Fruit fly (Drosophila melanogaster): Measurements from ENCODE around the gene Ald1.
A peak's percentile ranks its signal among the peaks of the same experiment; 100 is the strongest.

Gene Ald1

DNA sequence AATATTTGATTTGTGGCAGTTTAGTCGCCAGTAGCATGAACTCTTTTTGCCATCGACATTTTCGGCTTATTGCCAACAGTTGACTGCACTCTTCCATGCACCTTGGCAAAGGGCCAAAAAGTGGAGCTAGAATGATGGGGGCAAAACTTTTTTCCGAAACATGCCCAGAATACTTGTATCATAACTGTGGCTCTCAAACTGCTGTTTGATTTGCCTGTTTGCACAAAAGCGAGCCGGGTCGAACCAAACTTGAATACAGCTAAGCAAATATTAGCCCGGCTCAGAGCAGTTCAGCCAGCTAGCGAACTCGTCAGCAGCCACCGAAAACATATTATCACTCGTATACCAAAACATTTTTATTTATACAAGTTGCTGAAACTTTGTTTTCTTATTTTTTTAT is 22.4 kb downstream of the Ald1 start (continued):
- no peak for TF ChIP-seq az2 (GFP tag; optimal IDR thresholded peaks at IDR 0.05)
- no peak for TF ChIP-seq C15 (GFP tag; IDR thresholded peaks at IDR 0.05)
- no peak for TF ChIP-seq jing (GFP tag; optimal IDR thresholded peaks at IDR 0.05)
- TF ChIP-seq CG14050 (GFP tag; IDR thresholded peaks at IDR 0.05): no peak
- TF ChIP-seq psq (GFP tag; optimal IDR thresholded peaks at IDR 0.05): no peak
- no peak for TF ChIP-seq lbe (GFP tag; optimal IDR thresholded peaks at IDR 0.05)
- TF ChIP-seq ato (GFP tag; IDR thresholded peaks at IDR 0.05; ENCODE audit: partially characterized antibody): no peak
- peak; percentile 76 for TF ChIP-seq CG12769 (tag; optimal IDR thresholded peaks at IDR 0.05)
- TF ChIP-seq Blimp-1 (GFP tag; optimal IDR thresholded peaks at IDR 0.05): peak; percentile 41
- peak; percentile 29 for TF ChIP-seq CG7786 (GFP tag; optimal IDR thresholded peaks at IDR 0.05)
- no peak for TF ChIP-seq Poxn (GFP tag; IDR thresholded peaks at IDR 0.05)
- TF ChIP-seq twi (tag; optimal IDR thresholded peaks at IDR 0.05): no peak
- no peak for TF ChIP-seq Ssrp (tag; optimal IDR thresholded peaks at IDR 0.05)
- TF ChIP-seq CG9797 (GFP tag; optimal IDR thresholded peaks at IDR 0.05): no peak
- no peak for TF ChIP-seq CG17829 (tag; optimal IDR thresholded peaks at IDR 0.05)
- TF ChIP-seq CG3065 (GFP tag; optimal IDR thresholded peaks at IDR 0.05): no peak
- TF ChIP-seq CG11093 (GFP tag; IDR thresholded peaks at IDR 0.05): no peak
- TF ChIP-seq CG9932 (GFP tag; IDR thresholded peaks at IDR 0.05): peak; percentile 47
- peak; percentile 66 for TF ChIP-seq wek (GFP tag; optimal IDR thresholded peaks at IDR 0.05)
- TF ChIP-seq CG13123 (GFP tag; optimal IDR thresholded peaks at IDR 0.05): peak; percentile 32
- TF ChIP-seq HLH3B (GFP tag; IDR thresholded peaks at IDR 0.05): peak; percentile 47; the same call in 1 of the 2 replicates
- no peak for TF ChIP-seq D (optimal IDR thresholded peaks at IDR 0.05)
- no peak for TF ChIP-seq D (GFP tag; optimal IDR thresholded peaks at IDR 0.05)
- TF ChIP-seq CG10462 (GFP tag; optimal IDR thresholded peaks at IDR 0.05): no peak
- TF ChIP-seq sd (tag; optimal IDR thresholded peaks at IDR 0.05): no peak
- peak; percentile 27 for TF ChIP-seq Hey (tag; optimal IDR thresholded peaks at IDR 0.05)
- peak; percentile 38 for TF ChIP-seq HmgZ (tag; optimal IDR thresholded peaks at IDR 0.05)
- no peak for TF ChIP-seq pfk (GFP tag; optimal IDR thresholded peaks at IDR 0.05)
- peak; percentile 20; the same call in 1 of the 2 replicates for TF ChIP-seq vvl (GFP tag; IDR thresholded peaks at IDR 0.05)
- TF ChIP-seq odd (GFP tag; optimal IDR thresholded peaks at IDR 0.05): peak; percentile 38
- TF ChIP-seq Doc3 (GFP tag; IDR thresholded peaks at IDR 0.05; ENCODE audit: partially characterized antibody): no peak
- TF ChIP-seq CG3838 (GFP tag; optimal IDR thresholded peaks at IDR 0.05): peak; percentile 18
- TF ChIP-seq CG18011 (GFP tag; optimal IDR thresholded peaks at IDR 0.05): peak; percentile 1
- peak; percentile 42 for TF ChIP-seq onecut (GFP tag; IDR thresholded peaks at IDR 0.05)
- TF ChIP-seq CG10274 (GFP tag; optimal IDR thresholded peaks at IDR 0.05): peak; percentile 4
- TF ChIP-seq bsh (GFP tag; optimal IDR thresholded peaks at IDR 0.05): peak in 1 of 2 experiments; percentile 43
- TF ChIP-seq CG8765 (GFP tag; IDR thresholded peaks at IDR 0.05): no peak
- peak; percentile 60 for TF ChIP-seq CG7987 (GFP tag; optimal IDR thresholded peaks at IDR 0.05)
- TF ChIP-seq CG17328 (GFP tag; IDR thresholded peaks at IDR 0.05): 0 out of 2 replicates have a peak, but pooled peaks have one; percentile 23
- no peak for TF ChIP-seq exex (tag; optimal IDR thresholded peaks at IDR 0.05)
- TF ChIP-seq pum (GFP tag; optimal IDR thresholded peaks at IDR 0.05): peak; percentile 7
- no peak for TF ChIP-seq trem (tag; optimal IDR thresholded peaks at IDR 0.05)
- TF ChIP-seq ase (GFP tag; IDR thresholded peaks at IDR 0.05): peak; percentile 60; the same call in 1 of the 3 replicates
- TF ChIP-seq ci (GFP tag; IDR thresholded peaks at IDR 0.05): peak; percentile 47; the same call in 1 of the 3 replicates
- no peak for TF ChIP-seq Hmx (GFP tag; optimal IDR thresholded peaks at IDR 0.05)
- TF ChIP-seq CG8388 (GFP tag; optimal IDR thresholded peaks at IDR 0.05): no peak
- peak; percentile 80 for TF ChIP-seq lab (GFP tag; optimal IDR thresholded peaks at IDR 0.05)
- peak; percentile 32 for TF ChIP-seq E2f2 (GFP tag; IDR thresholded peaks at IDR 0.05)
- TF ChIP-seq CG6654 (GFP tag; optimal IDR thresholded peaks at IDR 0.05): peak; percentile 78
- peak; percentile 17 for TF ChIP-seq grau (tag; optimal IDR thresholded peaks at IDR 0.05)
- TF ChIP-seq pita (GFP tag; optimal IDR thresholded peaks at IDR 0.05): no peak
